Worm (Caenorhabditis elegans) whole organism, L2 larva: ENCODE results near the gene msp-49.

ENCODE experiments used
- C34F6.9 ChIP-seq: fragments of 150-350 bp; optimal IDR thresholded peaks from 2 replicates; lab custom pipeline; 2014; ENCODE audit warnings: missing biosample characterization, missing genetic modification characterization
- F13H6.1 ChIP-seq: sonication (generic microtip); optimal IDR thresholded peaks from 2 replicates; lab custom pipeline; 2016; ENCODE audit warnings: missing genetic modification characterization, missing compliant biosample characterization
- Y55F3AM.14 ChIP-seq: fragments of 200-800 bp; sonication (Bioruptor generic); optimal IDR thresholded peaks from 2 replicates; lab custom pipeline; 2018; ENCODE audit warnings: mild to moderate bottlenecking, missing genetic modification characterization, missing compliant biosample characterization
- ZK546.5 ChIP-seq: sonication (generic microtip); optimal IDR thresholded peaks from 2 replicates; lab custom pipeline; 2017; ENCODE audit warnings: missing biosample characterization, missing genetic modification characterization
- alr-1 ChIP-seq: fragments of 150-350 bp; optimal IDR thresholded peaks from 2 replicates; lab custom pipeline; 2014; ENCODE audit warnings: missing biosample characterization, missing genetic modification characterization
- aly-2 ChIP-seq: fragments of 150-350 bp; optimal IDR thresholded peaks from 2 replicates; lab custom pipeline; 2014; ENCODE audit warnings: missing biosample characterization, missing genetic modification characterization
- blmp-1 ChIP-seq: sonication (generic microtip); optimal IDR thresholded peaks from 2 replicates; lab custom pipeline; 2017; ENCODE audit warnings: missing genetic modification characterization, mild to moderate bottlenecking, missing compliant biosample characterization, antibody characterized with exemption, moderate library complexity; ENCODE audit not compliant: insufficient read depth
- ceh-16 ChIP-seq: fragments of 150-350 bp; optimal IDR thresholded peaks from 2 replicates; lab custom pipeline; 2014; ENCODE audit warnings: missing biosample characterization, missing genetic modification characterization
- crh-2 ChIP-seq: sonication (generic microtip); optimal IDR thresholded peaks from 2 replicates; lab custom pipeline; 2017; ENCODE audit warnings: missing biosample characterization, missing genetic modification characterization
- dmd-4 ChIP-seq: sonication (generic microtip); optimal IDR thresholded peaks from 2 replicates; lab custom pipeline; 2017; ENCODE audit warnings: missing biosample characterization, missing genetic modification characterization
- elt-3 ChIP-seq: sonication (generic microtip); optimal IDR thresholded peaks from 2 replicates; lab custom pipeline; 2017; ENCODE audit warnings: missing biosample characterization, missing genetic modification characterization
- fos-1 ChIP-seq: fragments of 150-350 bp; optimal IDR thresholded peaks from 2 replicates; lab custom pipeline; 2014; ENCODE audit warnings: missing biosample characterization, missing genetic modification characterization
- gmeb-1 ChIP-seq: fragments of 150-350 bp; optimal IDR thresholded peaks from 2 replicates; lab custom pipeline; 2014; ENCODE audit warnings: missing biosample characterization, missing genetic modification characterization
- lin-11 ChIP-seq: fragments of 150-350 bp; sonication (generic microtip); optimal IDR thresholded peaks from 2 replicates; lab custom pipeline; 2014; ENCODE audit warnings: missing biosample characterization, missing genetic modification characterization, inconsistent platforms, mixed read lengths
- lin-13 ChIP-seq: fragments of 150-350 bp; optimal IDR thresholded peaks from 2 replicates; lab custom pipeline; 2014; ENCODE audit warnings: missing biosample characterization, missing genetic modification reagents, missing genetic modification characterization
- lsy-2 ChIP-seq, 2 experiments: fragments of 150-350 bp in 1 of 2; sonication (generic microtip) in 1 of 2; optimal IDR thresholded peaks; 2 replicates each; lab custom pipeline; 2014 to 2017; ENCODE audit warnings: missing biosample characterization in 2 of 2, missing genetic modification characterization in 2 of 2
- mab-5 ChIP-seq: fragments of 150-350 bp; optimal IDR thresholded peaks from 2 replicates; lab custom pipeline; 2014; ENCODE audit warnings: missing biosample characterization, missing genetic modification characterization
- mdl-1 ChIP-seq, 2 experiments: fragments of 150-350 bp in 1 of 2; sonication (generic microtip) in 1 of 2; optimal IDR thresholded peaks; 2 replicates each; lab custom pipeline; 2017; ENCODE audit warnings: missing biosample characterization in 2 of 2, missing genetic modification characterization in 2 of 2
- nhr-11 ChIP-seq: fragments of 150-350 bp; optimal IDR thresholded peaks from 2 replicates; lab custom pipeline; 2014; ENCODE audit warnings: missing biosample characterization, missing genetic modification characterization
- nhr-12 ChIP-seq: fragments of 150-350 bp; optimal IDR thresholded peaks from 2 replicates; lab custom pipeline; 2014; ENCODE audit warnings: missing biosample characterization, missing genetic modification characterization
- nhr-129 ChIP-seq: fragments of 150-350 bp; optimal IDR thresholded peaks from 2 replicates; lab custom pipeline; 2014; ENCODE audit warnings: missing biosample characterization, missing genetic modification characterization
- nhr-21 ChIP-seq: fragments of 150-350 bp; optimal IDR thresholded peaks from 2 replicates; lab custom pipeline; 2014; ENCODE audit warnings: missing biosample characterization, missing genetic modification characterization
- nhr-23 ChIP-seq: fragments of 150-350 bp; optimal IDR thresholded peaks from 2 replicates; lab custom pipeline; 2014; ENCODE audit warnings: missing biosample characterization, missing genetic modification reagents, missing genetic modification characterization
- nhr-237 ChIP-seq: fragments of 150-350 bp; optimal IDR thresholded peaks from 2 replicates; lab custom pipeline; 2014; ENCODE audit warnings: missing biosample characterization, missing genetic modification characterization
- sem-4 ChIP-seq: fragments of 150-350 bp; optimal IDR thresholded peaks from 2 replicates; lab custom pipeline; 2014; ENCODE audit warnings: missing biosample characterization, missing genetic modification reagents, missing genetic modification characterization
- sma-3 ChIP-seq: sonication (generic microtip); optimal IDR thresholded peaks from 2 replicates; lab custom pipeline; 2016; ENCODE audit warnings: missing genetic modification reagents, missing genetic modification characterization, missing compliant biosample characterization
- sma-9 ChIP-seq, 2 experiments: fragments of 150-350 bp in 1 of 2; sonication (generic microtip) in 1 of 2; optimal IDR thresholded peaks; 2 replicates each; lab custom pipeline; 2014 to 2016; ENCODE audit warnings: missing genetic modification characterization in 2 of 2, mild to moderate bottlenecking in 1 of 2, missing biosample characterization in 1 of 2, missing compliant biosample characterization in 1 of 2, missing genetic modification reagents in 1 of 2, moderate library complexity in 1 of 2
- unc-55 ChIP-seq: fragments of 150-350 bp; sonication (generic microtip); optimal IDR thresholded peaks from 3 replicates; lab custom pipeline; 2014; ENCODE audit warnings: missing biosample characterization, missing genetic modification reagents, missing genetic modification characterization
- zag-1 ChIP-seq: fragments of 150-350 bp; optimal IDR thresholded peaks from 2 replicates; lab custom pipeline; 2014; ENCODE audit warnings: missing biosample characterization, missing genetic modification characterization
- ztf-1 ChIP-seq: fragments of 200-800 bp; sonication (Bioruptor generic); conservative IDR thresholded peaks from 2 replicates; pipeline ENCODE4 v1.3.6; 2022; ENCODE audit warnings: missing genetic modification characterization, missing compliant biosample characterization
- ztf-11 ChIP-seq: sonication (generic microtip); optimal IDR thresholded peaks from 2 replicates; lab custom pipeline; 2017; ENCODE audit warnings: missing biosample characterization, missing genetic modification characterization
- ztf-4 ChIP-seq: fragments of 150-350 bp; optimal IDR thresholded peaks from 2 replicates; lab custom pipeline; 2014; ENCODE audit warnings: missing biosample characterization, missing genetic modification characterization

Gene msp-49

ce11 chrII:5225284-5225683 is 31.1 kb downstream of the msp-49 start, which contains the start of gene dsh-1:
Gene dsh-1, minus strand, starts transcription at chrII:5225384.
- TF ChIP-seq ztf-11 (no peak), lsy-2 (tag; optimal IDR thresholded peaks at IDR 0.05; lab: Kevin White, UChicago) (no peak), nhr-21 (tag; lab: Kevin White, UChicago) (no peak)

ce11 chrII:5226309-5226708 is 32.1 kb downstream of the msp-49 start:
- TF ChIP-seq ztf-1 (GFP tag; lab: Robert Waterston, UW) (no peak), lsy-2 (tag; optimal IDR thresholded peaks at IDR 0.05; lab: Kevin White, UChicago) (peak in 1 of 2 experiments; percentile 17), nhr-11 (tag; lab: Kevin White, UChicago) (no peak), ztf-4 (tag; lab: Kevin White, UChicago) (no peak), nhr-129 (tag; lab: Kevin White, UChicago) (peak; percentile 6), aly-2 (tag; lab: Kevin White, UChicago) (no peak), zag-1 (tag; lab: Kevin White, UChicago) (no peak), unc-55 (GFP tag; lab: Kevin White, UChicago) (peak; percentile 39), nhr-237 (no peak), ceh-16 (tag; lab: Kevin White, UChicago) (no peak), C34F6.9 (tag; lab: Kevin White, UChicago) (peak; percentile 20), elt-3 (no peak), ztf-11 (no peak), mab-5 (peak; percentile 24)

ce11 chrII:5227768-5228167 is 33.6 kb downstream of the msp-49 start:
- TF ChIP-seq gmeb-1 (tag; lab: Kevin White, UChicago) (peak; percentile 28), sma-9 (GFP tag; optimal IDR thresholded peaks at IDR 0.05; lab: Kevin White, UChicago) (peak; percentile 42), sma-9 (tag; optimal IDR thresholded peaks at IDR 0.05; lab: Kevin White, UChicago) (no peak), F13H6.1 (tag; lab: Kevin White, UChicago) (peak; percentile 67), nhr-237 (no peak), nhr-21 (tag; lab: Kevin White, UChicago) (no peak), fos-1 (tag; lab: Kevin White, UChicago) (peak; percentile 41), crh-2 (peak; percentile 39), C34F6.9 (tag; lab: Kevin White, UChicago) (peak; percentile 32), unc-55 (GFP tag; lab: Kevin White, UChicago) (peak; percentile 28), nhr-129 (tag; lab: Kevin White, UChicago) (peak; percentile 66)

- TF ChIP-seq lin-11 (tag; lab: Kevin White, UChicago) (no peak), crh-2 (no peak), dmd-4 (tag; lab: Kevin White, UChicago) (no peak), zag-1 (tag; lab: Kevin White, UChicago) (no peak), fos-1 (tag; lab: Kevin White, UChicago) (no peak), lin-13 (GFP tag; lab: Kevin White, UChicago) (no peak), nhr-12 (tag; lab: Kevin White, UChicago) (no peak), ZK546.5 (tag; lab: Kevin White, UChicago) (no peak), ceh-16 (tag; lab: Kevin White, UChicago) (no peak), ztf-11 (no peak), unc-55 (GFP tag; lab: Kevin White, UChicago) (no peak)
Measured at ce11 chrII:5228662-5229061, 34.5 kb downstream of the msp-49 start.

- TF ChIP-seq crh-2 (no peak), ztf-11 (no peak), nhr-11 (tag; lab: Kevin White, UChicago) (no peak), Y55F3AM.14 (GFP tag; lab: Kevin White, UChicago) (no peak), sem-4 (tag; lab: Kevin White, UChicago) (no peak), nhr-12 (tag; lab: Kevin White, UChicago) (no peak), ceh-16 (tag; lab: Kevin White, UChicago) (no peak), sma-3 (GFP tag; lab: Kevin White, UChicago) (no peak), blmp-1 (tag; lab: Kevin White, UChicago) (no peak), aly-2 (tag; lab: Kevin White, UChicago) (no peak), nhr-23 (tag; lab: Kevin White, UChicago) (no peak), mdl-1 (tag; optimal IDR thresholded peaks at IDR 0.05; lab: Kevin White, UChicago) (no peak), alr-1 (tag; lab: Kevin White, UChicago) (no peak)
Measured at ce11 chrII:5229596-5229995, 35.4 kb downstream of the msp-49 start, which contains the start of gene EGAP2.2. Gene EGAP2.2, plus strand, starts transcription at chrII:5229896.
